Worm (Caenorhabditis elegans): ENCODE data around the gene R155.3.

The R155.3 gene

ce11 chrIII:1938712-1939624 lies 37.6 kb downstream of the R155.3 start:
- peak; percentile 40; the same call in 1 of the 2 replicates for TF ChIP-seq pes-1 (GFP tag; IDR thresholded peaks at IDR 0.05)
- TF ChIP-seq ets-7 (tag; optimal IDR thresholded peaks at IDR 0.05) = no peak

- TF ChIP-seq pes-1 (GFP tag; IDR thresholded peaks at IDR 0.05) = 0 out of 2 replicates have a peak, but pooled peaks have one; percentile 17
- TF ChIP-seq hmg-4 (GFP tag; optimal IDR thresholded peaks at IDR 0.05) = no peak
These were observed 38.6 kb downstream of the R155.3 start for ce11 chrIII:1937879-1938438.

DNA sequence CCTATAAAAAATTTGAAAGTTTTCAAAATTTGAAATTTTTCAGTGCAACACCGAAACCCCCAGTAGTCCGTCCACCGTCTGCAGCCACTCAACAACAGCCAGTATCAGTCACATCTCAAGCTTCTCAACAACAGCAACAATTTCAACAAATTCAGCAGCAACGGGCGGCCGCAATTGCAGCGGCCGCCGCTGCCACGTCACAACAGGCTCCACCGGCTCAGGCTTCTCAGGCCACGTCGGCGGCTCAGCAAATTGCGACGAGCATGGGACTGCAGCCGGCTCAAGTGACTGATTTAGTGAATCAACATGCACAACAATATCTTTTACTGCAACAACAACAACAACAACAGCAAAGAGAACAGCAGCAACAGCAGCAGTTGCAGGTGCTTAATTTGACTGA lies 42.4 kb downstream of the R155.3 start:
- TF ChIP-seq tbx-11 (GFP tag; IDR thresholded peaks at IDR 0.05) = no peak
- TF ChIP-seq flt-1 (GFP tag; IDR thresholded peaks at IDR 0.05) = no peak
- no peak for TF ChIP-seq ceh-13 (GFP tag; optimal IDR thresholded peaks at IDR 0.05)
- no peak for TF ChIP-seq tbx-37 (GFP tag; conservative IDR thresholded peaks at IDR 0.05)
- no peak for TF ChIP-seq hmbx-1 (tag; optimal IDR thresholded peaks at IDR 0.05)
- TF ChIP-seq hnd-1 (tag; optimal IDR thresholded peaks at IDR 0.05) = no peak

DNA sequence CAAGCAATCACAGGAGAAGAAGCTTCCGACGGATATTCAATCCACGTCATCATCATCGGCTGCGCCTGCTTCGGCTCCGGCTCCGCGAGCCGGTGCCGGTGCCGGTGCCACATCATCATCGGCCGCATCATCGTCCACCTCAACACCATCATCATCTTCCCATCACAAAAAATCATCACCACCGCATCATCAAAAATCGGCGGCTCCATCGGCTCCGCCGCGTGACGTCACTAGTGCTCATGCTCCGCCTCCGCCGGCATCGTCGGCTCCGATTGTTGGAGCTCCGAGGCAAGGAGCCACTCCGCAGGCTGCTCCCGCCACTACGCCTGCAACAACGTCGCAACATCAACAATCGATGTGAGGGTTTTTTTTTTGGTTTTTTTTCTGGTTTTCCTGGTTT lies 44.5 kb downstream of the R155.3 start:
- no peak for TF ChIP-seq tbx-37 (GFP tag; conservative IDR thresholded peaks at IDR 0.05)
- TF ChIP-seq pes-1 (GFP tag; IDR thresholded peaks at IDR 0.05) = no peak
- no peak for TF ChIP-seq hnd-1 (tag; optimal IDR thresholded peaks at IDR 0.05)
- TF ChIP-seq F13C5.2 (tag; optimal IDR thresholded peaks at IDR 0.05) = no peak
- no peak for TF ChIP-seq B0310.2 (tag; optimal IDR thresholded peaks at IDR 0.05)
- no peak for TF ChIP-seq hmbx-1 (tag; optimal IDR thresholded peaks at IDR 0.05)
- TF ChIP-seq tbx-11 (GFP tag; IDR thresholded peaks at IDR 0.05) = no peak
- TF ChIP-seq ama-1 (optimal IDR thresholded peaks at IDR 0.05) = no peak
- no peak for TF ChIP-seq ceh-13 (GFP tag; optimal IDR thresholded peaks at IDR 0.05)
- no peak for TF ChIP-seq flt-1 (GFP tag; IDR thresholded peaks at IDR 0.05)
- TF ChIP-seq sea-1 (GFP tag; conservative IDR thresholded peaks at IDR 0.05) = no peak

ce11 chrIII:1931509-1931908 lies 45.0 kb downstream of the R155.3 start:
- no peak for TF ChIP-seq ets-7 (tag; optimal IDR thresholded peaks at IDR 0.05)
- TF ChIP-seq tbx-11 (GFP tag; IDR thresholded peaks at IDR 0.05) = no peak
- no peak for TF ChIP-seq tra-4 (tag; optimal IDR thresholded peaks at IDR 0.05)
- no peak for TF ChIP-seq ama-1 (optimal IDR thresholded peaks at IDR 0.05)

DNA sequence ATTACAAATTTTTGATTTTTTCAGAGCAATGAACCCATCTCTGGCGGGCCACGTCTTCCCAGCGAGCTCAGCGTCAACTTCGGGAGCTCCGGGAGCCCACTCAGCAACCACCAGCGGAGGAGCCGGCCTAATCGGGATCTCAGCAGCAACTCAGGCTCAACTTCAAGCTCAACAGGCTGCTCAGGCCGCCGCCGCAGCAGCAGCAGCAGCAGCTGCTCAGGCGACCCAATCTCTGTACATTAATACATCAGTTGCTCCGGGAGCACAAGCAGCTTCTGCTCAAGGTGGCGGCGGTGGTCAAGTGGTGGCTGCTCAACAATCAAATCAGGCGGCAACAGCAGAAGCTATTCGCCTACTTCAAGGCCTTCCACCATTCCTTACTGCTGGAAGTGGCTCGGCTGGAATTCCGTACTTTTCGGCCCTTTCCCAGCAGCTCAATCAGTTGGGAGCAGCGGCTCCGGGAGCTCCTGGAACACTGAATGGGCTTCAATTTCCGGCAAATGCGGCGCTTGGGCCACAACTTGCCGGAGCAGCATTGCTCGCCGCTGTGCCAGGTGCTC lies 45.7 kb downstream of the R155.3 start:
- TF ChIP-seq ets-7 (tag; optimal IDR thresholded peaks at IDR 0.05) (no peak), tbx-37 (GFP tag; conservative IDR thresholded peaks at IDR 0.05) (no peak), B0310.2 (tag; optimal IDR thresholded peaks at IDR 0.05) (no peak), tbx-11 (GFP tag; IDR thresholded peaks at IDR 0.05) (no peak), scrt-1 (GFP tag; IDR thresholded peaks at IDR 0.05) (no peak), ceh-13 (GFP tag; optimal IDR thresholded peaks at IDR 0.05) (no peak), hmbx-1 (tag; optimal IDR thresholded peaks at IDR 0.05) (no peak), pes-1 (GFP tag; IDR thresholded peaks at IDR 0.05) (no peak), sea-1 (GFP tag; conservative IDR thresholded peaks at IDR 0.05) (no peak), aly-1 (tag; optimal IDR thresholded peaks at IDR 0.05) (no peak), hmg-4 (GFP tag; optimal IDR thresholded peaks at IDR 0.05) (no peak), tra-4 (tag; optimal IDR thresholded peaks at IDR 0.05) (no peak), hnd-1 (tag; optimal IDR thresholded peaks at IDR 0.05) (no peak), F13C5.2 (tag; optimal IDR thresholded peaks at IDR 0.05) (no peak), flt-1 (GFP tag; IDR thresholded peaks at IDR 0.05) (no peak)

ce11 chrIII:1928741-1929499 lies 47.6 kb downstream of the R155.3 start:
- peak; percentile 14 for TF ChIP-seq aly-1 (tag; optimal IDR thresholded peaks at IDR 0.05)
- TF ChIP-seq flt-1 (GFP tag; IDR thresholded peaks at IDR 0.05) = no peak
- TF ChIP-seq hmbx-1 (tag; optimal IDR thresholded peaks at IDR 0.05) = no peak

DNA sequence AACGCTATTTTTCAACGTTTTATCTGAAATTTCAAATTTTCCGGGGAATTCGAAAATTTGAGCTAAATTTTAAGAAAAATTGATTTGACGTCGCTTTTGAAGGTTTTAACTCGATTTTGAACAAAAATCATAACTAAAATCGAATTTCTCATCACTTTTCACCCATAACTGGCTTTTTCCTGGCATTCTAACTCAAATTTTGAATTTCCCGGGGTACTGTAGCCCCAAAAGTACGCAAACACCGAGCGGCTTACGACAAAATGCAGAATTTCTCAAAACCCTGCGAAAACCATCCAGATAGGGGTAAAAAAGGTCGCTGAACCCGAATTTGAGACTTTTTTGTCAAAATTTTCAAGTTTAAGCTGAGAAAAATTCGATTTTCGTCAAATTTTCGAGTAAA lies 49.3 kb downstream of the R155.3 start:
- TF ChIP-seq B0310.2 (tag; optimal IDR thresholded peaks at IDR 0.05) (no peak), ama-1 (optimal IDR thresholded peaks at IDR 0.05) (no peak), aly-1 (tag; optimal IDR thresholded peaks at IDR 0.05) (no peak), tbx-37 (GFP tag; conservative IDR thresholded peaks at IDR 0.05) (no peak), tra-4 (tag; optimal IDR thresholded peaks at IDR 0.05) (no peak), scrt-1 (GFP tag; IDR thresholded peaks at IDR 0.05) (no peak), pes-1 (GFP tag; IDR thresholded peaks at IDR 0.05) (no peak), hmbx-1 (tag; optimal IDR thresholded peaks at IDR 0.05) (no peak), F13C5.2 (tag; optimal IDR thresholded peaks at IDR 0.05) (no peak), ceh-13 (GFP tag; optimal IDR thresholded peaks at IDR 0.05) (no peak), hmg-4 (GFP tag; optimal IDR thresholded peaks at IDR 0.05) (no peak), sea-1 (GFP tag; conservative IDR thresholded peaks at IDR 0.05) (no peak), ceh-36 (tag; optimal IDR thresholded peaks at IDR 0.05) (no peak), flt-1 (GFP tag; IDR thresholded peaks at IDR 0.05) (no peak), ets-7 (tag; optimal IDR thresholded peaks at IDR 0.05) (no peak), hnd-1 (tag; optimal IDR thresholded peaks at IDR 0.05) (no peak), tbx-11 (GFP tag; IDR thresholded peaks at IDR 0.05) (no peak)

Measured in whole organism, early embryonic.